Worm (Caenorhabditis elegans) whole organism, L2 larva: ENCODE results near the gene grd-9.
A peak's percentile ranks its signal among the peaks of the same experiment; 100 is the strongest.

Source experiments
- ZK546.5 ChIP-seq: sonication (generic microtip); optimal IDR thresholded peaks from 2 replicates; lab custom pipeline; 2017; ENCODE audit warnings: missing biosample characterization, missing genetic modification characterization
- egl-27 ChIP-seq: sonication (generic microtip); optimal IDR thresholded peaks from 3 replicates; lab custom pipeline; 2017; ENCODE audit warnings: missing biosample characterization, missing genetic modification reagents, missing genetic modification characterization
- lin-13 ChIP-seq: fragments of 150-350 bp; optimal IDR thresholded peaks from 2 replicates; lab custom pipeline; 2014; ENCODE audit warnings: missing biosample characterization, missing genetic modification reagents, missing genetic modification characterization
- nhr-11 ChIP-seq: fragments of 150-350 bp; optimal IDR thresholded peaks from 2 replicates; lab custom pipeline; 2014; ENCODE audit warnings: missing biosample characterization, missing genetic modification characterization
- peb-1 ChIP-seq: fragments of 150-350 bp; optimal IDR thresholded peaks from 2 replicates; lab custom pipeline; 2014; ENCODE audit warnings: missing biosample characterization, missing genetic modification characterization

DNA sequence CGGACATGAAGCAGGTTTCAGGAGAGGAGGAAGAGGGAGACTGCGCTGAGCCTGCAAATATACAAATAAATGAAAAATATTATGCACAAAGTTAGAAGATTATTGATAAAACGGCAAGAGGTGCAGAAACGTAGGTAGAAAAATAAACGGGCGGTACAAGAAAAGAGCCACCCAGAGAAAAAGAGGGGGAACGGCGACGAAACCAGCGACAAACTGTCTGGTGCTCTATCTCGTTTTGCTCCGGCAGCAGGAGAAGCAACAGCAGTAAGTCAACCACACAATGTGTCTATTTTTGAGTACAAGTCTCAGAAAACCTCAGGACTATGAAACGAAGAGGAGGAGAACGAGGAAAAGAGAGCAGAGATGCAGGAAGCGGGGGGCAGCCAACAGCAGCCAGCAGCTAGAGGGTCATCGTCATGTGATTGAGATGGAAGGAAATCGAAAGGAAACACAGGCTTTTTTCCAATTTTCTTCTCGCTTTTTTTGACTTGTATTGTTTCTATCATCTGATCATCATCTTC is 49.4 kb upstream of the grd-9 start, which contains the start of gene F26F12.3:
- TF ChIP-seq nhr-11 (tag; lab: Kevin White, UChicago) (no peak), egl-27 (tag; lab: Kevin White, UChicago) (peak; percentile 11), lin-13 (GFP tag; lab: Kevin White, UChicago) (no peak), ZK546.5 (tag; lab: Kevin White, UChicago) (no peak), peb-1 (tag; lab: Kevin White, UChicago) (no peak)
